Fruit fly (Drosophila melanogaster) ovary, adult (tissue): ENCODE results near the gene CG15283.

Experiments used
- CG17801 ChIP-seq: fragments of 200-800 bp; optimal IDR thresholded peaks from 2 replicates; lab custom pipeline; 2019; ENCODE audit warnings: missing biosample characterization, mild to moderate bottlenecking, missing genetic modification characterization, moderate library complexity; ENCODE audit not compliant: partially characterized antibody

CG15283 gene

dm6 chr2L:14441309-14441708, 9.4 kb downstream of the CG15283 start:
- no peak for TF ChIP-seq CG17801 (GFP tag; lab: Kevin White, UChicago)

DNA sequence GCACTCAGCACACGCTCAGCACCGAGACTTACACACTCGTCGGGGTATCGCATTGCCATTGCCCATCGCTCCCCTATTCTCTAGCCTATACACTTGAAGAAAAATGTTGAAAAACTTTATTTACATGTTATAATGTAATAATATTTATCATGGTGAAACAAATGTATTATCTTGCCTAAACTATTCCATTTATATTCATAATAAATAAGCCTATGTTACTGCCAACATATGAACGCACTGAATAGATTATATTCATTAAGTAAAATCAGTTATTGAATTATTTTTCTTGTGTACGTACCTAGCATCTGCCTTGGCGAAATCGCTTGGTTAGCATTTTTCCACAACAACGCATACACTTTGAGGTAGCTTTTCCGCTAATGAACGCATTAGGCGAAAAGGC, 9.8 kb downstream of the CG15283 start:
- no peak for TF ChIP-seq CG17801 (GFP tag; lab: Kevin White, UChicago)

DNA sequence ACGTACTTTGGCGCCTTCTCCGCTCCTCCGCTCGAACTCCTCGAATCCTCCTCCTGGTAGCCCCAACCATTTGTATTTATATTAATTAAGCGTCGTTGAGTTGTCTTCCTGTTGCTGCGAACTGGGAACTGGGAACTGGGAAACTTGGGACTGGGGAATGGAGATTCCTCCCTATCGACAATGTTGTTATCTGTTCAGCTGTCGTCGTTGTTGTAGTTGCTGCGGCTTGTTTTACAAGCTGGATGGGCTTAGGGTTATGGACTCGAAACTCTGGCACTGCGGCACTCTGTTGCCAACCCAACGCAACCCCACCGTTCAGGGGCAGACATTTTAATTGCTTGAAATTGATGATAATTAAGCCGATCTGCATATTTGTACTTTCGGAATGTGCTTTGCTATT, 11.9 kb downstream of the CG15283 start:
- TF ChIP-seq CG17801 (GFP tag; lab: Kevin White, UChicago) = no peak

DNA sequence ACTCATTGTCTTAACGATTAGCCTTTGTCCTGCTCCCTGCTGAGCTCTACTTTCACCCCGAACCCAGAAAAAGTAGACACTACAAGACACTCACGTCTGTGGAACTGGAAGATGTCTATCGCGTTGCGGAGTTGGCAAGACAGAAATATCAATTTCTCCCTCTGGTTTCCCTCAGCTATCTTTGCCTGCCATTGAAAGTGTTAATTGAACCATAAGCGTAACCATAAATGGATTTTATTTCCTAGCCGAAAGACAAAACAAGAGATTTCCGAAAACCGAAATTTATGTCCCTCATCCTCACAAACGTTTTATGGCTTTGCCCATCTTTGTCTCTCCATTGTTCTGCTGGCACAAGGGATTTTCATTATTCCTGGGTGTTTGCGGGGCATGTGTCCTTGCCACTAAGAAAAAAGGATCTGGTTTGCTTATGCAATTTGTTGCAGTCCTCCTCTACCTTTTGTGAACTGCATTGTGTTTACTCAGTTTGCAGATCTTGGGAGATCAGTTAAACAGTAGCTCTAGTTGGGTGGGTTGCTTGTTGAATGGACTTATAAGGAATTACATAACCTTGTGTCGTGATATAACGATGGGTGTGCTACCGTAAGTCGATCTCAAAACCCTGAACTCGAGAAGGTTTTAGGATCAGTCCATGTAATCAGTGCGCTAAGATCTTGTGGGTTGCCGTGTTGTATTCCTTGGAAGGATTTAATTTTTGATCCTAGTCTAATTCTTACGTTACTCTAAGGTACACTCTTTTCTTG, 14.7 kb downstream of the CG15283 start:
- no peak for TF ChIP-seq CG17801 (GFP tag; lab: Kevin White, UChicago)

DNA sequence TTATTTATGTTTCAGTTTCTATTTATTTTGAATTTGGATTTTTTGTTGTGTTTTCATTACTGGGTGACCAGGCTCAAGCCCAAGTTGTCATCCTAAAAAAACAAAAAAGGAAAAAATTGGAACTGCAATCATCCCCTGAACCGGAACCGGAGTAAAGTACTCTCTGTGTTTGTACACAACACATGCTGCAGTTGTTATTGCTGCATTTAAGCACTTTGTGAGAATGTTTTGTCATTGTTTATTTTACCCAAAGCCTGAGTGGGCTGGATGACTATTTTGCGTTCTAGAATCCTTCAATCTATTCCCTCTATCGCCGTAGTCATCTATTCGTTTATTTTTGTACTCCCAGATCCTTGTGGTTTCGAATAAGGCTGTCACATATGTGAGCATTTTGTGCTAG, 16.2 kb downstream of the CG15283 start:
- no peak for TF ChIP-seq CG17801 (GFP tag; lab: Kevin White, UChicago)

- TF ChIP-seq CG17801 (GFP tag; lab: Kevin White, UChicago) = no peak
Measured at dm6 chr2L:14432410-14433340, 18.0 kb downstream of the CG15283 start.

- TF ChIP-seq CG17801 (GFP tag; lab: Kevin White, UChicago) = no peak
Measured at dm6 chr2L:14431421-14431820, 19.3 kb downstream of the CG15283 start.

- TF ChIP-seq CG17801 (GFP tag; lab: Kevin White, UChicago) = no peak
Measured at dm6 chr2L:14430138-14430815, 20.4 kb downstream of the CG15283 start.

- TF ChIP-seq CG17801 (GFP tag; lab: Kevin White, UChicago) = no peak
Measured at dm6 chr2L:14425089-14425488, 25.6 kb downstream of the CG15283 start, which contains the start of gene Cpr35B. Gene Cpr35B, minus strand, starts transcription at chr2L:14425189.

DNA sequence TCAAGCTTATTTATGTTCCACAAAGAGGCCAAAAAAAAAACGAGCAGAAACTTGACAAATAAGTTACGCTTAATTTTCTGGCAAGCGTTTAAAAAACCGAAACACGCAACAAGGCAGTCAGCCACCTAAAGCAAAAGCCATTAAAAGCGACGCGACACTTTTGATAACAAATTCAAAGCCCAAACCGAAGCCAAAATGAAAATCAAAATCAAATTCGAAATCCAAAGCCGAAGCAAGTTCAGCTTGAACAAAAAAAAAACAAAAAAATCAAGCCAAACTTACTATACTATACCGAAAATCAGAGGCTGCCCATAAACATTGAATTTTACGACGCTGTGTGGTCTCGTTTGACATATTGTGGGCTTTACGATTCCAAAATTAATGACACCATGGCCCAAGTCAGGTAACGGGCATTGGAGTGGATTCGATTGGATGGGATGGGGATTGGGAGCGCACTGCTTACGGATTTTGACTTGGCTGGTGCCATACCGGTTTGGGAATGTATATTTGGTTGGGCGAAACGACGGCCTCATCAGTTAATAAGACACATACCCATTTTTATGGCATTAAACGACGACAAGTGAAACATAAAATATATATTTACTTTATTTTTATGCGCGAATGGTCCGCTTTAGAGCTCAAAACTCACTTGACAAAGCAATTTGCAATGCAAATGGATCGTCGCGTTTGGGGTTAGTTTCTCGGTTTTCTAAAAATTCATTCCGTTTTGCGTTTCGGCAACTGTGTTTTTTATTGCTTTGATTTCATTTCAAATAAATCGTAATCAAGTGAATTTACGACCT, 28.5 kb downstream of the CG15283 start:
- TF ChIP-seq CG17801 (GFP tag; lab: Kevin White, UChicago) = no peak

dm6 chr2L:14417231-14417630, 33.5 kb downstream of the CG15283 start, which contains the start of gene Pburs:
Gene Pburs, minus strand, starts transcription at chr2L:14417331.
- no peak for TF ChIP-seq CG17801 (GFP tag; lab: Kevin White, UChicago)

dm6 chr2L:14414291-14414893, 36.3 kb downstream of the CG15283 start:
- TF ChIP-seq CG17801 (GFP tag; lab: Kevin White, UChicago) = no peak

DNA sequence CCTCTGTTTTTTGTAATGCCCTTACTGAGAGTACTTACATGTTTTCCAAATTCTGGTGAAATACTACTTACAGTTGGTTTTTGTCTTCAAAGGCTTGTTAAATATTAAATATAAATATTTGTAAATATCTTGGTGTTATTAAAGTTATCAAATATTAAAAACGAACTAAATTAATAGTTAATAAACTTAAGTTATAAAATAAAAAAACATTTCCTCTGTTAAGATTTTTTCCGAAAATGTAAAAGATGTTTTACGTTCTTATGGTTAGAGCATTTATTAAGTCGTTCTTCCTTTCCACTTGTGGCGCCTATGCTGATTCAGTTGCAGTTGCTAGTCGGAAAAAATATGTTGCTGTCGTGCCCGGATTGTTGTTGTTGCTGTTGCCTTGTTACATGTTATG, 37.3 kb downstream of the CG15283 start:
- TF ChIP-seq CG17801 (GFP tag; lab: Kevin White, UChicago) = no peak

- no peak for TF ChIP-seq CG17801 (GFP tag; lab: Kevin White, UChicago)
Measured at dm6 chr2L:14411102-14411501, 39.6 kb downstream of the CG15283 start.
